Worm (Caenorhabditis elegans): ENCODE results near the gene F10E7.11.

- no peak for TF ChIP-seq med-1 (GFP tag; optimal IDR thresholded peaks at IDR 0.05; ENCODE audit: insufficient read depth)
- TF ChIP-seq cog-1 (tag; optimal IDR thresholded peaks at IDR 0.05): no peak
- TF ChIP-seq ref-1 (GFP tag; conservative IDR thresholded peaks at IDR 0.05): no peak
- no peak for TF ChIP-seq ztf-29 (GFP tag; IDR thresholded peaks at IDR 0.05)
- no peak for TF ChIP-seq tab-1 (GFP tag; IDR thresholded peaks at IDR 0.05)
- no peak for TF ChIP-seq klf-2 (GFP tag; conservative IDR thresholded peaks at IDR 0.05)
- no peak for TF ChIP-seq flt-1 (GFP tag; IDR thresholded peaks at IDR 0.05)
These were observed 31.8 kb downstream of the F10E7.11 start for ce11 chrII:7090852-7091251.

Measured in whole organism, midembryonic.